In the genomic region with DNA sequence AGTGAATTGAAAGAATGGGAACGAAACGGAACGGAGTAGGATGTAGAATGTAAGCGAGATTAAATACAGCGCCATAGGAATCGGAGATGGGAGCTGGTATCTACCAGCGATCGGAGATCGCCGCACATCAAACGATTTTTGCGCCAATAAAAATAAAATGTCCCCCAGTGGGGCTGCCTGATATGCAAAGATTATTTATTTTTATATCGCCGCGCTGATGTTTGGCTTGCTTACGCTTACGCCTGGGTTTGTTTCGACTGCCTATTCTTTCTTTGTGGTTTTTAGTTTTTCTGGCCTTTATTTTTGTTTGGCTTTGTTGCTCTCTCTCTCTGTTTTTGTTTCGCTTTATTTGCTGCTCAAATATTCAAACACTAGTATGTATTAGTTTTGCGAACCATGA, we compare ENCODE assay signal across 1 fruit fly cellular context.
TF ChIP-seq lines count a peak whose summit lies in the region.

No protein-coding gene starts in this region.

TF ChIP-seq in whole organism, embryonic, 481 proteins besides CTCF, POLR2A, EP300 and RAD21 (continued from another document):
- TF ChIP-seq ci (GFP tag; IDR thresholded peaks at IDR 0.05; lab: Robert Waterston, UW), result no peak
- TF ChIP-seq Vsx1 (GFP tag; optimal IDR thresholded peaks at IDR 0.05; lab: Kevin White, UChicago), result no peak
- TF ChIP-seq tgo (GFP tag; IDR thresholded peaks at IDR 0.05; lab: Robert Waterston, UW), result no peak
- no peak for TF ChIP-seq Spps (tag; optimal IDR thresholded peaks at IDR 0.05; lab: Kevin White, UChicago)
- no peak for TF ChIP-seq bcd (GFP tag; optimal IDR thresholded peaks at IDR 0.05; lab: Kevin White, UChicago)
- TF ChIP-seq CG12299 (tag; optimal IDR thresholded peaks at IDR 0.05; lab: Kevin White, UChicago), result no peak
- no peak for TF ChIP-seq Blimp-1 (GFP tag; optimal IDR thresholded peaks at IDR 0.05; lab: Kevin White, UChicago)
- no peak for TF ChIP-seq CG7745 (tag; optimal IDR thresholded peaks at IDR 0.05; lab: Kevin White, UChicago)
- TF ChIP-seq CG13624 (GFP tag; optimal IDR thresholded peaks at IDR 0.05; lab: Kevin White, UChicago), result peak; percentile 5
- TF ChIP-seq sd (tag; optimal IDR thresholded peaks at IDR 0.05; lab: Kevin White, UChicago), result peak; percentile 71
- TF ChIP-seq jumu (GFP tag; optimal IDR thresholded peaks at IDR 0.05; lab: Kevin White, UChicago), result no peak
- TF ChIP-seq sens (GFP tag; lab: Kevin White, UChicago), result peak; percentile 54
- TF ChIP-seq CG18764 (GFP tag; optimal IDR thresholded peaks at IDR 0.05; lab: Kevin White, UChicago), result no peak
- no peak for TF ChIP-seq zfh2 (GFP tag; optimal IDR thresholded peaks at IDR 0.05; lab: Kevin White, UChicago)
- no peak for TF ChIP-seq CG1647 (GFP tag; optimal IDR thresholded peaks at IDR 0.05; lab: Kevin White, UChicago)
- no peak for TF ChIP-seq sqz (GFP tag; optimal IDR thresholded peaks at IDR 0.05; lab: Kevin White, UChicago)
- no peak for TF ChIP-seq Sin3A (optimal IDR thresholded peaks at IDR 0.05; lab: Kevin White, UChicago)
- TF ChIP-seq chm (GFP tag; IDR thresholded peaks at IDR 0.05; lab: Robert Waterston, UW), result peak; percentile 15; the same call in 1 of the 2 replicates
- no peak for TF ChIP-seq Xbp1 (GFP tag; optimal IDR thresholded peaks at IDR 0.05; lab: Kevin White, UChicago)
- TF ChIP-seq sug (tag; optimal IDR thresholded peaks at IDR 0.05; lab: Kevin White, UChicago), result peak; percentile 59
- peak; percentile 53 for TF ChIP-seq B-H2 (GFP tag; optimal IDR thresholded peaks at IDR 0.05; lab: Kevin White, UChicago)
- TF ChIP-seq hkb (optimal IDR thresholded peaks at IDR 0.05; lab: Kevin White, UChicago), result no peak
- TF ChIP-seq hkb (GFP tag; IDR thresholded peaks at IDR 0.05; lab: Robert Waterston, UW), result no peak
- no peak for TF ChIP-seq CG4730 (GFP tag; IDR thresholded peaks at IDR 0.05; lab: Robert Waterston, UW)
- TF ChIP-seq CG2199 (GFP tag; IDR thresholded peaks at IDR 0.05; lab: Robert Waterston, UW), result peak; percentile 32; the same call in 1 of the 3 replicates
- peak; percentile 41 for TF ChIP-seq CG10543 (GFP tag; optimal IDR thresholded peaks at IDR 0.05; lab: Kevin White, UChicago)
- TF ChIP-seq ase (GFP tag; IDR thresholded peaks at IDR 0.05; lab: Robert Waterston, UW), result no peak
- TF ChIP-seq CG31224 (GFP tag; IDR thresholded peaks at IDR 0.05; lab: Robert Waterston, UW), result no peak
- no peak for TF ChIP-seq nerfin-1 (tag; optimal IDR thresholded peaks at IDR 0.05; lab: Kevin White, UChicago)
- no peak for TF ChIP-seq CG11247 (GFP tag; IDR thresholded peaks at IDR 0.05; lab: Robert Waterston, UW)
TF ChIP-seq in whole organism, embryonic: peak in this region for 17.
